Worm (Caenorhabditis elegans) whole organism, L4/young adult: ENCODE results near the gene R10E11.9.
A peak's percentile ranks its signal among the peaks of the same experiment; 100 is the strongest.

Experiments used
- W03F9.2 ChIP-seq: fragments of 150-350 bp; optimal IDR thresholded peaks from 2 replicates; lab custom pipeline; 2014; ENCODE audit warnings: missing biosample characterization, missing genetic modification characterization
- dao-5 ChIP-seq: sonication (generic microtip); optimal IDR thresholded peaks from 2 replicates; lab custom pipeline; 2016; ENCODE audit warnings: missing genotype, missing genetic modification characterization, moderate library complexity, missing compliant biosample characterization
- him-1 ChIP-seq: sonication (generic microtip); optimal IDR thresholded peaks from 2 replicates; lab custom pipeline; 2016; ENCODE audit warnings: missing genotype, missing genetic modification reagents, missing genetic modification characterization, missing compliant biosample characterization

The R10E11.9 gene

DNA sequence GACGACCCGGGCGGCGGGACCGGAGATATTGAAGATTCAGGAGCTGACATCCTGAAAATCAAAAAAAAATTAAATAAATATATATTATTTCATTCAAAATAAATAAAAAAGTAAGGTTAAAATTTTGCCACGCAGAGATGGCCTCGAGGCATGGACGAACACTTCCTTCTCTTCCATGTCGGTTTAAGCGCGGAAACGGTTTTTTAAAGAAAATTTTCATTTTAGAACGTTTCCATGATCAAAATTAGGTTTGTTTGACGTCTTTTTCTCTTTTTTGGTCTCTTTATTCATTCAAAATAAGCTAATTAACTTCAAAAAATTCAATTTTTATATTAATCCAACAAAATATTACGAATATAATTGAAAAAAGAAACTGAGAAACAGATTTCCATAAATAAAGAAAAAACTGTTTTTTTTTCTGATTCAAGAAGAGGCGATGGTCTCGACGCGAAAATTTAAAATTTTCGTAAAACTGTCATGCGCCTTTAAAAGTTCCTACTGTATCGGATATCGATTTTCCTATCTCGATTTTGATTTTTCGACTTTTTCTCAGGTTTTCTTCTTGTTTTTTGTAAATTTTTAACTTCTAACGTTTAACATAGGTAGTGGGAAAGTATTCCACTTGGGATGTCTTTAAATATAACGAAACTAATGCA lies 31.2 kb downstream of the R10E11.9 start, which contains the start of gene gcc-2:
Gene gcc-2, minus strand, starts transcription at position 51 of the 656 bp plus-strand sequence.
- no peak for TF ChIP-seq him-1
- TF ChIP-seq W03F9.2 (tag; lab: Kevin White, UChicago): peak; percentile 29

ce11 chrIII:9760184-9760583 lies 33.3 kb downstream of the R10E11.9 start:
- TF ChIP-seq dao-5 (tag; lab: Kevin White, UChicago): no peak
- no peak for TF ChIP-seq W03F9.2 (tag; lab: Kevin White, UChicago)
- no peak for TF ChIP-seq him-1

DNA sequence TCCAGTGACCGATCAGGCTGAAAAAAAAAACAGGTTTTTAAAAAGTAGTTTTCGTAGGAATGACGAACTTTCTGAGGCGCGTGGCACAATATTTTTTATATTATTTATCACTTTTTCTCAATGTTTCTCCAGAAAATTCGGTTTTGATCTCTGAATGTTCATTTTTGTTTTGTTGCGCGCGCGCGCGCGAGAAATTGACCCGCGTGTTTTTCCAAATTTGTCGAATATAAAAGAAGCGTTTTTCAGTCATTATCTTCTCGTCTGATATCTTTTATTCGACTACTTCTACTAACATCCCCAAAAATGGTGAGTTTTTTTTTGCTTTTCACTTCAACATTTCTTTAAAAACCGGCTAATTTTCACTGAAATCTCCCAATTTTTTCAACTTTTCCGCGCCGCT lies 34.6 kb downstream of the R10E11.9 start, which contains the start of gene rmd-1:
Gene rmd-1, plus strand, starts transcription at position 247 of the 400 bp plus-strand sequence.
- TF ChIP-seq him-1: no peak

- TF ChIP-seq him-1 (no peak), W03F9.2 (tag; lab: Kevin White, UChicago) (no peak), dao-5 (tag; lab: Kevin White, UChicago) (no peak)
These were observed 36.0 kb downstream of the R10E11.9 start, which contains the start of gene vps-53 for ce11 chrIII:9757414-9757813. Gene vps-53, minus strand, starts transcription at chrIII:9757514.

DNA sequence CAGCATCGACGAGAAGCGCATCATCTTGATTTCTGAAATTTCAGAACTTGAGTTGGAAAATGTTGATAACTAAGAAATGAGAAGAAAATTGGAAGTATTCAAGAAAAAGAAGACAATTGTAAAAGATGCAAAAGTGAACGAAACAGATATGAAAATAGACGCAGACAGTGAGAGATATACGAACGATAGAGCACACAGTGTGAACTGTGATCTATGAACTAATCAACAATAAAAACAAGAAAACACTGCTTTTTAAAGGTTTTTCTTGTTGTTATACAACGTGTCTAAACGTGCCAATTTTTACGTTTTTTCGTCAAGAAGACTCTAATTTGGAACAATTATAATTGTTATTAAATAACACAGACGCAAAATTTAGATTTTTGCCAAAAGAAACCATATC lies 40.6 kb downstream of the R10E11.9 start, which contains the start of gene ech-6:
Gene ech-6, minus strand, starts transcription at position 32 of the 400 bp plus-strand sequence.
- no peak for TF ChIP-seq W03F9.2 (tag; lab: Kevin White, UChicago)

DNA sequence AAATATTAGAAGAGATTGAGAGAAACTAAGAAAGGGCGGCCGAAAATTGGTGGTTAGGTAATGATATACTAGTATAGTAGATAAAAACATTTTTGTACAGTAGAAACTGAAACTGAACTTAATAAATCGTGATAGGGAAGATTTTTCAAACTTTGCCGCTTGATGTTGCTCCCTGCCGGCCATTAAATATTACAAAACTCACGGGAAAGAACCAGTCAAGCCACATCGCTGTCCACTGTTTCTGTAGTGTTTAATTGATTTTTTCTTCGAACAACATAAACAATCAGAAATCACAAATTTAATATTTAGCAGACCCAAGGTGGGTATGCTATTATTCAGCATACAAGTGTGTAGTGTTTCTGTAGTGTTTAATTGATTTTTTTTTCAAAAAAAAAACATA lies 42.4 kb downstream of the R10E11.9 start, which contains the start of gene T05G5.5:
Gene T05G5.5, minus strand, starts transcription at position 359 of the 400 bp plus-strand sequence.
- TF ChIP-seq W03F9.2 (tag; lab: Kevin White, UChicago): no peak
- no peak for TF ChIP-seq him-1
- TF ChIP-seq dao-5 (tag; lab: Kevin White, UChicago): no peak

DNA sequence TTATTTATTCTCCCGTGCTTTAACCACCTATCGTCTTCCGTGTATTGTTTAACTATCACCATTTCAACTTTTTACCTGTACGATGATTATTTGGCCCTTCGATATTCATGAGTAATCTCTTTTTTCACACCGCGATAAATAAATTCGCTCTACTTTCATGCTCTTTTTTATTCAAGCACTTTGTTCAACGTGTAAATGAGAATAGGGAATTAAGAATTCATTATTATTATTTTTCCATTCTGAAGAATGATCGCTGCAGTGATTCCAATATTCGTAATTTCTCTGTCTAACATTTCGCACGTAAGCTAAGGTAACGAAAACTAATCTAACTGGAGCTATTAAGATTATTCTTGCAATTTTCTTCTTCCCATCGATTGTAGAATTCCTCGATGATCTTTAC lies 44.7 kb downstream of the R10E11.9 start, which contains the start of gene T05G5.4:
Gene T05G5.4, plus strand, starts transcription at position 241 of the 400 bp plus-strand sequence.
- TF ChIP-seq W03F9.2 (tag; lab: Kevin White, UChicago): no peak
- no peak for TF ChIP-seq him-1
- TF ChIP-seq dao-5 (tag; lab: Kevin White, UChicago): no peak

- TF ChIP-seq him-1 (no peak), W03F9.2 (tag; lab: Kevin White, UChicago) (no peak), dao-5 (tag; lab: Kevin White, UChicago) (no peak)
These were observed 46.3 kb downstream of the R10E11.9 start, which contains the start of the genes iff-1 and cdk-1 for ce11 chrIII:9747133-9747532. Gene iff-1, minus strand, starts transcription at chrIII:9747193. Gene cdk-1, plus strand, starts transcription at chrIII:9747472.

DNA sequence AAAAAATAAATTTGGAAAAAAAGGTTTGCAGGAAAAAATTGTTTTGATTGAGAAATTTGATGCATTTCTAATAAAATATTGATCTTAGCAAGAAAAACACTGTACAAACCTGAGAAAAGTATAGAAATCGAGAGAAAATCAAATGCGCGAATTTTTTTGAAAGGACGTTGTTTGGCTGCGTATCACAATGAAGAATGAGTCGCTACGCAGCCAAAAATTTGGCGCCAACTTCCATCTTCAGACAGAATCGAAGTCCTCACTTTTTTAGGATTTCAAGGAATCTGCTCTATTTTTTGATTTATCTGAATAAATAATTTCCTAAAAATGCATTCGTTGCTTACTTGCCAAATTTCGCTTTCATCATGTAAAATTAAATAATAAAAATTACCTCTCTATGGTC lies 46.8 kb downstream of the R10E11.9 start:
- TF ChIP-seq W03F9.2 (tag; lab: Kevin White, UChicago): no peak
- TF ChIP-seq dao-5 (tag; lab: Kevin White, UChicago): no peak
- no peak for TF ChIP-seq him-1

- TF ChIP-seq dao-5 (tag; lab: Kevin White, UChicago) (no peak), him-1 (no peak), W03F9.2 (tag; lab: Kevin White, UChicago) (no peak)
These were observed 48.0 kb downstream of the R10E11.9 start for ce11 chrIII:9745333-9745897.

ce11 chrIII:9744525-9744924 lies 48.9 kb downstream of the R10E11.9 start:
- TF ChIP-seq W03F9.2 (tag; lab: Kevin White, UChicago) (no peak), dao-5 (tag; lab: Kevin White, UChicago) (no peak), him-1 (no peak)

- no peak for TF ChIP-seq him-1
- TF ChIP-seq W03F9.2 (tag; lab: Kevin White, UChicago): no peak
- no peak for TF ChIP-seq dao-5 (tag; lab: Kevin White, UChicago)
These were observed 50.2 kb downstream of the R10E11.9 start, which contains the start of gene T05G5.1 for ce11 chrIII:9743239-9743638. Gene T05G5.1, minus strand, starts transcription at chrIII:9743339.

DNA sequence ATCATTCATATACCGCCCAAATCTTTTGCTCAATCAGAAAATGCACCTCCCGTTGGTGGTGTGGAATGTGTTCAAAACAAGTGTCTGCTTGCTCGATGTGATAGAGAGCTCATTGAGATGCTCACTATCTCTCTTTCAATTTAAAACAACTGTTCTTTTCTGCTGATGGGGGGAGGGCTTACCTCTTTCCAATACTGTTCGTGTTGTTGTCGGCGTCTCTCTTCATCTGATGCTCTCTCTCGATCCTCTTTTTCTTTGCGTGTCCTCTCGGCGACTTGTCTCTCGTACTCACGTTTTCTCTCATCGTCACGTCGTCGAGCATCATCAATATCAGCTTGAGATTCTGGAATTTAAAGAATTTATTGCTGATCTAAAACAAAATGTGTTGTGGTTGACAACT lies 51.5 kb downstream of the R10E11.9 start:
- no peak for TF ChIP-seq him-1
- no peak for TF ChIP-seq W03F9.2 (tag; lab: Kevin White, UChicago)
- no peak for TF ChIP-seq dao-5 (tag; lab: Kevin White, UChicago)
